Fruit fly (Drosophila melanogaster) S2 (cell line): ENCODE results near the gene escl.
"Not testable (repeated sequence)": the region's sequence is repeated elsewhere in the genome, so short reads cannot be mapped to it uniquely, and the experiment has no call there.

Experiments used
- CG8478 ChIP-seq: fragments of >200 bp; optimal IDR thresholded peaks from 2 replicates; lab custom pipeline; 2018
- CTCF ChIP-seq, 2 experiments: fragments of >200 bp; optimal IDR thresholded peaks; 2 replicates each; lab custom pipeline; 2018

The escl gene

dm6 chr2L:11970343-11970742 is 20.4 kb upstream of the escl start:
- TF ChIP-seq CG8478 (lab: Kevin White, UChicago) (no peak), CTCF (optimal IDR thresholded peaks at IDR 0.05; lab: Kevin White, UChicago) (no peak)

dm6 chr2L:11970853-11971397 is 19.8 kb upstream of the escl start:
- TF ChIP-seq CTCF (optimal IDR thresholded peaks at IDR 0.05; lab: Kevin White, UChicago) (no peak), CG8478 (lab: Kevin White, UChicago) (no peak)

dm6 chr2L:11973145-11973738 is 17.5 kb upstream of the escl start:
- TF ChIP-seq CTCF (optimal IDR thresholded peaks at IDR 0.05; lab: Kevin White, UChicago), result no peak
- no peak for TF ChIP-seq CG8478 (lab: Kevin White, UChicago)

- no peak for TF ChIP-seq CG8478 (lab: Kevin White, UChicago)
- no peak for TF ChIP-seq CTCF (optimal IDR thresholded peaks at IDR 0.05; lab: Kevin White, UChicago)
Observed at dm6 chr2L:11976955-11977354, 13.8 kb upstream of the escl start.

dm6 chr2L:11977721-11978120 is 13.0 kb upstream of the escl start:
- no peak for TF ChIP-seq CTCF (optimal IDR thresholded peaks at IDR 0.05; lab: Kevin White, UChicago)
- TF ChIP-seq CG8478 (lab: Kevin White, UChicago), result no peak

dm6 chr2L:11980075-11980474 is 10.7 kb upstream of the escl start:
- TF ChIP-seq CG8478 (lab: Kevin White, UChicago), result no peak
- no peak for TF ChIP-seq CTCF (optimal IDR thresholded peaks at IDR 0.05; lab: Kevin White, UChicago)

- TF ChIP-seq CG8478 (lab: Kevin White, UChicago) (no peak), CTCF (optimal IDR thresholded peaks at IDR 0.05; lab: Kevin White, UChicago) (no peak)
Observed at dm6 chr2L:11981210-11981609, 9.5 kb upstream of the escl start, which contains the start of gene CG16965. Gene CG16965, plus strand, starts transcription at chr2L:11981591.

- no peak for TF ChIP-seq CG8478 (lab: Kevin White, UChicago)
- no peak for TF ChIP-seq CTCF (optimal IDR thresholded peaks at IDR 0.05; lab: Kevin White, UChicago)
Observed at dm6 chr2L:11987945-11988344, 2.8 kb upstream of the escl start, which contains the start of the genes CG6686 and CG34163. Gene CG6686, minus strand, starts transcription at chr2L:11988039. Gene CG34163, plus strand, starts transcription at chr2L:11988270.

dm6 chr2L:11989210-11989609 is 1.5 kb upstream of the escl start:
- TF ChIP-seq CTCF (optimal IDR thresholded peaks at IDR 0.05; lab: Kevin White, UChicago) (no peak), CG8478 (lab: Kevin White, UChicago) (no peak)

dm6 chr2L:11989729-11990128 is 998 bp upstream of the escl start, which contains the start of the genes zuc and dgt2:
Gene zuc, minus strand, starts transcription at chr2L:11989882.
Gene dgt2, plus strand, starts transcription at chr2L:11989936.
- TF ChIP-seq CTCF (optimal IDR thresholded peaks at IDR 0.05; lab: Kevin White, UChicago) (no peak), CG8478 (lab: Kevin White, UChicago) (no peak)

dm6 chr2L:11992602-11993001 is 1.9 kb downstream of the escl start, which contains the start of gene Ada1-2:
Gene Ada1-2, plus strand, starts transcription at chr2L:11992902.
- TF ChIP-seq CG8478 (lab: Kevin White, UChicago); CTCF (optimal IDR thresholded peaks at IDR 0.05; lab: Kevin White, UChicago): not testable (repeated sequence)

dm6 chr2L:11995332-11995790 is 4.6 kb downstream of the escl start, which contains the start of the genes CG18789 and Qtzl:
Gene CG18789, minus strand, starts transcription at chr2L:11995432.
Gene Qtzl, plus strand, starts transcription at chr2L:11995740.
- not testable (repeated sequence) for TF ChIP-seq CTCF (optimal IDR thresholded peaks at IDR 0.05; lab: Kevin White, UChicago); CG8478 (lab: Kevin White, UChicago)

dm6 chr2L:11996509-11996908 is 5.8 kb downstream of the escl start, which contains the start of gene Ada1-1:
Gene Ada1-1, plus strand, starts transcription at chr2L:11996809.
- TF ChIP-seq CG8478 (lab: Kevin White, UChicago); CTCF (optimal IDR thresholded peaks at IDR 0.05; lab: Kevin White, UChicago): not testable (repeated sequence)

- TF ChIP-seq CTCF (optimal IDR thresholded peaks at IDR 0.05; lab: Kevin White, UChicago); CG8478 (lab: Kevin White, UChicago): not testable (repeated sequence)
Observed at dm6 chr2L:11999240-11999704, 8.5 kb downstream of the escl start, which contains the start of the genes CG18787 and Nfs1. Gene CG18787, minus strand, starts transcription at chr2L:11999340. Gene Nfs1, plus strand, starts transcription at chr2L:11999654.

dm6 chr2L:12001132-12001531 is 10.4 kb downstream of the escl start:
- TF ChIP-seq CTCF (optimal IDR thresholded peaks at IDR 0.05; lab: Kevin White, UChicago), result no peak
- no peak for TF ChIP-seq CG8478 (lab: Kevin White, UChicago)
